Worm (Caenorhabditis elegans) whole organism, late embryonic: ENCODE results near the gene F46F5.8.

Source experiments
- K02D7.2 ChIP-seq: sonication (generic microtip); optimal IDR thresholded peaks from 2 replicates; lab custom pipeline; 2017; ENCODE audit warnings: mild to moderate bottlenecking, missing genetic modification characterization, missing compliant biosample characterization
- ceh-30 ChIP-seq: fragments of 150-350 bp; optimal IDR thresholded peaks from 2 replicates; lab custom pipeline; 2014; ENCODE audit warnings: missing biosample characterization, missing genetic modification characterization
- npax-4 ChIP-seq: sonication (generic microtip); optimal IDR thresholded peaks from 2 replicates; lab custom pipeline; 2016; ENCODE audit warnings: missing genetic modification characterization, missing compliant biosample characterization
- pha-4 ChIP-seq: fragments of 150-350 bp; optimal IDR thresholded peaks from 2 replicates; lab custom pipeline; 2018; ENCODE audit warnings: missing biosample characterization, missing genetic modification reagents, missing genetic modification characterization
- ttx-3 ChIP-seq: sonication (generic microtip); optimal IDR thresholded peaks from 2 replicates; lab custom pipeline; 2016; ENCODE audit warnings: missing genetic modification reagents, missing genetic modification characterization, missing compliant biosample characterization
- unc-3 ChIP-seq, 2 experiments: fragments of 200-800 bp in 1 of 2; sonication (Bioruptor generic) in 1 of 2; sonication (generic microtip) in 1 of 2; conservative IDR thresholded peaks in 1 of 2; optimal IDR thresholded peaks in 1 of 2; 2 replicates each; pipeline versions ENCODE4 v1.3.6 to Lab custom; 2016 to 2022; ENCODE audit warnings: missing compliant biosample characterization in 2 of 2, missing genetic modification characterization in 2 of 2, missing genetic modification reagents in 1 of 2

DNA sequence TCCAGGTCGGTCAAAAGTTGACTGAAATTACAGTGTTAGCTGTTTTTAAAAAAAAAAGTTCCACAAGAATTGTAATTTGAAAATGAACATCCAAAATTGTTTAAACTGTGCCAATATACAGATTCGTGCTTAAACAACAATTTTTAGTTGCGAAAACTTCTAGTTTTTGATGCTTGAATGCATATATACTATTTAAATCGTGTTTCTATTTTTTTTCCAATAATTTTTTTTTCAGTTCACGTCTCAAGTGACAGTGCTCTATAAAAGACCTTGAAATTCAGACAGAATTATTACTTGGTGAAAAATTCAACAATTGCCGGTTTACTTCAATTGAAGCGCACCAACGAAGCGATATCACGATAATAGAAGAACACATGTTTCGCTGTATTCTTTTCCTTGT is 34.5 kb downstream of the F46F5.8 start, which contains the start of gene F46F5.16:
- no peak for TF ChIP-seq npax-4 (tag; lab: Kevin White, UChicago)
- no peak for TF ChIP-seq K02D7.2
- no peak for TF ChIP-seq ceh-30 (tag; lab: Kevin White, UChicago)
- TF ChIP-seq unc-3 (GFP tag; conservative IDR thresholded peaks at IDR 0.05; lab: Robert Waterston, UW), result no peak
- TF ChIP-seq unc-3 (tag; optimal IDR thresholded peaks at IDR 0.05; lab: Kevin White, UChicago), result no peak
- TF ChIP-seq ttx-3 (tag; lab: Kevin White, UChicago), result no peak
- no peak for TF ChIP-seq pha-4 (tag; lab: Kevin White, UChicago)
